Worm (Caenorhabditis elegans) whole organism, late embryonic: ENCODE results near the gene Y39A1A.10.
A peak's percentile ranks its signal among the peaks of the same experiment; 100 is the strongest.

Source experiments
- F13H6.1 ChIP-seq: sonication (generic microtip); optimal IDR thresholded peaks from 2 replicates; lab custom pipeline; 2016; ENCODE audit warnings: missing genetic modification characterization, missing compliant biosample characterization
- K02D7.2 ChIP-seq: sonication (generic microtip); optimal IDR thresholded peaks from 2 replicates; lab custom pipeline; 2017; ENCODE audit warnings: mild to moderate bottlenecking, missing genetic modification characterization, missing compliant biosample characterization
- K09A11.1 ChIP-seq: sonication (generic microtip); optimal IDR thresholded peaks from 2 replicates; lab custom pipeline; 2017; ENCODE audit warnings: antibody characterized with exemption, mild to moderate bottlenecking, missing genetic modification characterization, missing compliant biosample characterization; ENCODE audit not compliant: insufficient read depth
- Y22D7AL.16 ChIP-seq: sonication (generic microtip); optimal IDR thresholded peaks from 2 replicates; lab custom pipeline; 2016; ENCODE audit warnings: missing genetic modification characterization, missing compliant biosample characterization
- ahr-1 ChIP-seq: sonication (generic microtip); optimal IDR thresholded peaks from 2 replicates; lab custom pipeline; 2016; ENCODE audit warnings: missing genetic modification characterization, missing compliant biosample characterization
- ama-1 ChIP-seq: fragments of 150-350 bp; optimal IDR thresholded peaks from 2 replicates; lab custom pipeline; 2014
- ceh-19 ChIP-seq: fragments of 200-800 bp; sonication (Bioruptor generic); optimal IDR thresholded peaks from 2 replicates; lab custom pipeline; 2018; ENCODE audit warnings: mild to moderate bottlenecking, missing genetic modification characterization, missing compliant biosample characterization
- ceh-2 ChIP-seq: sonication (generic microtip); optimal IDR thresholded peaks from 2 replicates; lab custom pipeline; 2016; ENCODE audit warnings: missing genotype, missing genetic modification characterization, missing compliant biosample characterization
- ceh-24 ChIP-seq: sonication (generic microtip); optimal IDR thresholded peaks from 2 replicates; lab custom pipeline; 2016; ENCODE audit warnings: mild to moderate bottlenecking, missing genetic modification characterization, missing compliant biosample characterization
- ceh-30 ChIP-seq: fragments of 150-350 bp; optimal IDR thresholded peaks from 2 replicates; lab custom pipeline; 2014; ENCODE audit warnings: missing biosample characterization, missing genetic modification characterization
- ceh-31 ChIP-seq: sonication (generic microtip); optimal IDR thresholded peaks from 2 replicates; lab custom pipeline; 2016; ENCODE audit warnings: missing genetic modification characterization, missing compliant biosample characterization
- ceh-45 ChIP-seq: fragments of 200-800 bp; sonication (Bioruptor generic); IDR thresholded peaks from 2 replicates; pipeline ENCODE4 v1.3.6; 2022; ENCODE audit warnings: missing genetic modification reagents, missing genetic modification characterization, missing compliant biosample characterization
- ceh-6 ChIP-seq: fragments of 200-800 bp; sonication (Bioruptor generic); optimal IDR thresholded peaks from 2 replicates; lab custom pipeline; 2018; ENCODE audit warnings: mild to moderate bottlenecking, missing genetic modification characterization, missing compliant biosample characterization
- ceh-9 ChIP-seq: sonication (generic microtip); optimal IDR thresholded peaks from 2 replicates; lab custom pipeline; 2016; ENCODE audit warnings: mild to moderate bottlenecking, missing genetic modification characterization, inconsistent platforms, missing compliant biosample characterization
- che-1 ChIP-seq: sonication (generic microtip); optimal IDR thresholded peaks from 2 replicates; lab custom pipeline; 2016; ENCODE audit warnings: mild to moderate bottlenecking, missing genetic modification characterization, missing compliant biosample characterization
- dmd-4 ChIP-seq: sonication (generic microtip); optimal IDR thresholded peaks from 2 replicates; lab custom pipeline; 2016; ENCODE audit warnings: borderline replicate concordance, missing genetic modification characterization, missing compliant biosample characterization
- dve-1 ChIP-seq: sonication (generic microtip); optimal IDR thresholded peaks from 2 replicates; lab custom pipeline; 2017; ENCODE audit warnings: antibody characterized with exemption, mild to moderate bottlenecking, missing genetic modification characterization, missing compliant biosample characterization
- elt-4 ChIP-seq: sonication (generic microtip); optimal IDR thresholded peaks from 2 replicates; lab custom pipeline; 2016; ENCODE audit warnings: missing genetic modification characterization, missing compliant biosample characterization
- ets-4 ChIP-seq: sonication (generic microtip); optimal IDR thresholded peaks from 2 replicates; lab custom pipeline; 2016; ENCODE audit warnings: missing genetic modification characterization, missing compliant biosample characterization
- fkh-10 ChIP-seq: fragments of 150-350 bp; optimal IDR thresholded peaks from 2 replicates; lab custom pipeline; 2014; ENCODE audit warnings: missing biosample characterization, missing genetic modification reagents, missing genetic modification characterization
- fkh-6 ChIP-seq: sonication (generic microtip); optimal IDR thresholded peaks from 2 replicates; lab custom pipeline; 2016; ENCODE audit warnings: missing genetic modification characterization, missing compliant biosample characterization
- gmeb-2 ChIP-seq: sonication (generic microtip); optimal IDR thresholded peaks from 2 replicates; lab custom pipeline; 2016; ENCODE audit warnings: missing genetic modification characterization, inconsistent platforms, missing compliant biosample characterization
- hlh-15 ChIP-seq: sonication (generic microtip); optimal IDR thresholded peaks from 2 replicates; lab custom pipeline; 2016; ENCODE audit warnings: missing genetic modification characterization, missing compliant biosample characterization
- hlh-8 ChIP-seq: sonication (generic microtip); optimal IDR thresholded peaks from 2 replicates; lab custom pipeline; 2016; ENCODE audit warnings: missing genotype, missing genetic modification characterization, missing compliant biosample characterization
- lim-6 ChIP-seq: sonication (generic microtip); optimal IDR thresholded peaks from 2 replicates; lab custom pipeline; 2016; ENCODE audit warnings: missing genetic modification characterization, missing compliant biosample characterization
- mec-3 ChIP-seq: sonication (generic microtip); optimal IDR thresholded peaks from 2 replicates; lab custom pipeline; 2016; ENCODE audit warnings: borderline replicate concordance, missing genetic modification characterization, missing compliant biosample characterization
- nhr-11 ChIP-seq: fragments of 150-350 bp; optimal IDR thresholded peaks from 2 replicates; lab custom pipeline; 2014; ENCODE audit warnings: missing biosample characterization, missing genetic modification characterization
- nhr-232 ChIP-seq: sonication (generic microtip); optimal IDR thresholded peaks from 2 replicates; lab custom pipeline; 2016; ENCODE audit warnings: missing genetic modification characterization, missing compliant biosample characterization
- pat-9 ChIP-seq: fragments of 200-800 bp; sonication (Bioruptor generic); optimal IDR thresholded peaks from 2 replicates; lab custom pipeline; 2018; ENCODE audit warnings: mild to moderate bottlenecking, missing genetic modification characterization, moderate library complexity, missing compliant biosample characterization
- pha-2 ChIP-seq: sonication (generic microtip); optimal IDR thresholded peaks from 2 replicates; lab custom pipeline; 2017; ENCODE audit warnings: mild to moderate bottlenecking, missing genetic modification characterization, missing compliant biosample characterization
- pqm-1 ChIP-seq: sonication (generic microtip); optimal IDR thresholded peaks from 2 replicates; lab custom pipeline; 2016; ENCODE audit warnings: missing genetic modification characterization, missing compliant biosample characterization
- pros-1 ChIP-seq: fragments of 150-350 bp; optimal IDR thresholded peaks from 2 replicates; lab custom pipeline; 2014; ENCODE audit warnings: missing biosample characterization, missing genetic modification reagents, missing genetic modification characterization
- ref-2 ChIP-seq: sonication (generic microtip); optimal IDR thresholded peaks from 2 replicates; lab custom pipeline; 2016; ENCODE audit warnings: missing genetic modification characterization, missing compliant biosample characterization
- sdc-2 ChIP-seq: sonication (generic microtip); optimal IDR thresholded peaks from 2 replicates; lab custom pipeline; 2016; ENCODE audit warnings: missing genotype, missing genetic modification characterization, missing compliant biosample characterization
- sox-2 ChIP-seq: fragments of 200-800 bp; sonication (Bioruptor generic); IDR thresholded peaks from 2 replicates; pipeline ENCODE4 v1.3.6; 2022; ENCODE audit warnings: missing genetic modification reagents, missing genetic modification characterization, missing compliant biosample characterization
- sox-4 ChIP-seq: sonication (generic microtip); optimal IDR thresholded peaks from 2 replicates; lab custom pipeline; 2017; ENCODE audit warnings: mild to moderate bottlenecking, missing genetic modification characterization, inconsistent platforms, missing compliant biosample characterization
- tbx-2 ChIP-seq: sonication (generic microtip); optimal IDR thresholded peaks from 2 replicates; lab custom pipeline; 2016; ENCODE audit warnings: missing genetic modification characterization, missing compliant biosample characterization
- tbx-7 ChIP-seq: sonication (generic microtip); optimal IDR thresholded peaks from 2 replicates; lab custom pipeline; 2016; ENCODE audit warnings: missing genotype, missing genetic modification characterization, missing compliant biosample characterization

The Y39A1A.10 gene

ce11 chrIII:10634034-10634433, 1.5 kb downstream of the Y39A1A.10 start (continued):
- peak; percentile 62 for TF ChIP-seq pqm-1 (tag; lab: Kevin White, UChicago)
- peak; percentile 86 for TF ChIP-seq K09A11.1 (tag; lab: Kevin White, UChicago)
- TF ChIP-seq ceh-30 = no peak
- peak; percentile 15 for TF ChIP-seq gmeb-2 (tag; lab: Kevin White, UChicago)
- peak; percentile 37 for TF ChIP-seq ets-4
- TF ChIP-seq elt-4 = no peak
- peak; percentile 42 for TF ChIP-seq sox-4 (tag; lab: Kevin White, UChicago)
- TF ChIP-seq K02D7.2 = no peak
- TF ChIP-seq nhr-11 (tag; lab: Kevin White, UChicago) = no peak
- no peak for TF ChIP-seq ceh-9
- no peak for TF ChIP-seq sox-2 (GFP tag; lab: Robert Waterston, UW)
- TF ChIP-seq ceh-31 = peak; percentile 87
- TF ChIP-seq fkh-6 (tag; lab: Kevin White, UChicago) = no peak
- no peak for TF ChIP-seq tbx-7
- no peak for TF ChIP-seq pat-9 (tag; lab: Kevin White, UChicago)

ce11 chrIII:10634576-10634975, 2.0 kb downstream of the Y39A1A.10 start:
- no peak for TF ChIP-seq ets-4
- TF ChIP-seq tbx-2 (tag; lab: Kevin White, UChicago) = no peak
- TF ChIP-seq pat-9 (tag; lab: Kevin White, UChicago) = no peak
- no peak for TF ChIP-seq dve-1 (tag; lab: Kevin White, UChicago)
- TF ChIP-seq ahr-1 (tag; lab: Kevin White, UChicago) = no peak
- no peak for TF ChIP-seq hlh-8 (tag; lab: Kevin White, UChicago)
- TF ChIP-seq fkh-10 (GFP tag; lab: Kevin White, UChicago) = no peak
- no peak for TF ChIP-seq ref-2 (tag; lab: Kevin White, UChicago)
- no peak for TF ChIP-seq ama-1 (lab: Kevin White, UChicago)
- no peak for TF ChIP-seq ceh-6 (GFP tag; lab: Kevin White, UChicago)
- no peak for TF ChIP-seq sox-4 (tag; lab: Kevin White, UChicago)
- TF ChIP-seq K09A11.1 (tag; lab: Kevin White, UChicago) = no peak
- no peak for TF ChIP-seq nhr-232 (tag; lab: Kevin White, UChicago)
- TF ChIP-seq ceh-24 (tag; lab: Kevin White, UChicago) = no peak
- TF ChIP-seq sdc-2 = no peak
- no peak for TF ChIP-seq ceh-2 (tag; lab: Kevin White, UChicago)
- no peak for TF ChIP-seq pros-1 (tag; lab: Kevin White, UChicago)
- TF ChIP-seq hlh-15 (tag; lab: Kevin White, UChicago) = no peak
- TF ChIP-seq dmd-4 (tag; lab: Kevin White, UChicago) = no peak
- no peak for TF ChIP-seq ceh-19
- TF ChIP-seq, all 69 proteins: peak for 0

ce11 chrIII:10636493-10637031, 4.0 kb downstream of the Y39A1A.10 start:
- TF ChIP-seq ceh-30 (no peak), mec-3 (tag; lab: Kevin White, UChicago) (no peak), che-1 (tag; lab: Kevin White, UChicago) (no peak), ets-4 (no peak), ceh-45 (no peak), ceh-24 (tag; lab: Kevin White, UChicago) (no peak), ceh-31 (no peak), pha-2 (tag; lab: Kevin White, UChicago) (no peak), ceh-19 (no peak), Y22D7AL.16 (tag; lab: Kevin White, UChicago) (no peak), lim-6 (tag; lab: Kevin White, UChicago) (no peak), F13H6.1 (tag; lab: Kevin White, UChicago) (no peak), dve-1 (tag; lab: Kevin White, UChicago) (no peak)
